Fruit fly (Drosophila melanogaster) whole organism, embryonic: Measurements from ENCODE around the gene CG15888.

Experiments
- ATbp ChIP-seq: fragments of 200-800 bp; sonication (Bioruptor generic); optimal IDR thresholded peaks from 2 replicates; lab custom pipeline; 2017; ENCODE audit warnings: missing biosample characterization, mild to moderate bottlenecking, missing genetic modification characterization, missing genetic modification reagents
- Abd-B ChIP-seq: fragments of 200-800 bp; sonication (Bioruptor generic); optimal IDR thresholded peaks from 2 replicates; lab custom pipeline; 2018; ENCODE audit warnings: missing biosample characterization, mild to moderate bottlenecking, missing genetic modification characterization, moderate library complexity
- CG11247 ChIP-seq: fragments of 200-800 bp; sonication (Bioruptor generic); IDR thresholded peaks from 2 replicates; pipeline ENCODE4 v1.3.6; 2022; ENCODE audit warnings: missing biosample characterization, missing genetic modification characterization
- CG12236 ChIP-seq: fragments of 200-800 bp; sonication (Bioruptor generic); optimal IDR thresholded peaks from 2 replicates; lab custom pipeline; 2016; ENCODE audit warnings: missing biosample characterization, missing genetic modification characterization
- CG17912 ChIP-seq: fragments of 200-800 bp; sonication (Bioruptor generic); optimal IDR thresholded peaks from 2 replicates; lab custom pipeline; 2018; ENCODE audit warnings: missing biosample characterization, mild to moderate bottlenecking, missing genetic modification characterization
- CG8944 ChIP-seq: fragments of 200-800 bp; sonication (Bioruptor generic); optimal IDR thresholded peaks from 3 replicates; lab custom pipeline; 2016; ENCODE audit warnings: missing biosample characterization, missing genetic modification characterization
- PHDP ChIP-seq: fragments of 200-800 bp; sonication (Bioruptor generic); optimal IDR thresholded peaks from 3 replicates; lab custom pipeline; 2018; ENCODE audit warnings: missing biosample characterization, mild to moderate bottlenecking, missing genetic modification characterization, moderate library complexity
- jigr1 ChIP-seq: fragments of 200-800 bp; sonication (Bioruptor generic); IDR thresholded peaks from 3 replicates; pipeline ENCODE4 v1.3.6; 2022; ENCODE audit warnings: missing biosample characterization, missing genetic modification characterization
- p53 ChIP-seq: fragments of 200-800 bp; sonication (Bioruptor generic); optimal IDR thresholded peaks from 2 replicates; lab custom pipeline; 2016; ENCODE audit warnings: missing biosample characterization, missing genetic modification characterization

DNA sequence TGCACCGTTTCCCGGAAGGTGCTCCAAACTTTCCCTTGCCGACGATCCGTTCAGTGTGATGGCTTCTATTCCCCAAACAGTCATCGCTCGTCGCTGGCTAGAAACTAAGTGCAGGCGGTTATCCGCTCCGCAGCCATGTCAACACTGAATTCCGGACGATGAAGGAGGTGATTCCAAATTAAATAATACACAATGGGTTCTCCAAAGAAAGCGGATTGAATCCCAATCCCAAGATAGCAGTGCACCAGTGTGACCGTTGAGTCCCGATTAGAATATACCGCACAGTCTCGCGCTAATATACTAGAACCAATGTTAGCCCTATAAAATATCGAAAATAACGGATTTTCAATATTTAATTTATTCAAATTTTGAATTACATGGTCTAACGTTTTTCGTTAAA, 14.6 kb downstream of the CG15888 start, which contains the start of gene TBC1D5:
- TF ChIP-seq CG17912 (GFP tag; lab: Kevin White, UChicago), result no peak
- TF ChIP-seq ATbp (GFP tag; lab: Kevin White, UChicago), result no peak
- TF ChIP-seq CG11247, result no peak
- TF ChIP-seq CG12236, result no peak
- TF ChIP-seq p53 (GFP tag; lab: Kevin White, UChicago), result no peak
- no peak for TF ChIP-seq PHDP (tag; lab: Kevin White, UChicago)
- no peak for TF ChIP-seq Abd-B (GFP tag; lab: Kevin White, UChicago)
- TF ChIP-seq CG8944 (GFP tag; lab: Kevin White, UChicago), result no peak
- TF ChIP-seq jigr1, result no peak
